Fruit fly (Drosophila melanogaster): Measurements from ENCODE around the gene CG17328.

DNA sequence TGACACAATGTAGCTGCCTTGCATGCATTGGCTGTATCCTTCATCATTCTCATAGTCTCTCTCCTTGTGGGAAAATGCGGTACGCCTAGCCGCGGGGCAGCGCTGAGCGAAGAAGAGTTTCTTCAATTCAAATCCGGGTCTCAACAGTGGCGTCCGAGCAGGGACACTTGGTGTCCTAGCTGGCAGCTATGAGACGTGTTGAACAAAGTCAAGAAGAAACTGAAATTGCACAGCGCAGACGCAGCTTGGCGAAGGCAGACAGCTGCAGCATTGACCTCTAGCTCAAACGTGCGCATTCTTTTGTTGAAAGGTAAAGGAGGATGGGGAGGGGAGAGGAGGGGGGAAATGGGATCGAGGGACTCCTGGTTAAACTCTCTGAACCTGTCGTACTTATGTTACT is 36.0 kb upstream of the CG17328 start:
- TF ChIP-seq CG14711 (tag; optimal IDR thresholded peaks at IDR 0.05) (no peak), CG12768 (GFP tag; optimal IDR thresholded peaks at IDR 0.05) (no peak), CG1620 (GFP tag; optimal IDR thresholded peaks at IDR 0.05) (no peak), cic (GFP tag; optimal IDR thresholded peaks at IDR 0.05) (no peak), Mnt (GFP tag; optimal IDR thresholded peaks at IDR 0.05) (no peak), Crg-1 (GFP tag; optimal IDR thresholded peaks at IDR 0.05) (no peak), cnc (optimal IDR thresholded peaks at IDR 0.05) (no peak)

All from whole organism, adult.